Fruit fly (Drosophila melanogaster) whole organism, prepupa: ENCODE data around the gene CG43924.

ENCODE experiments used
- Blimp-1 ChIP-seq: fragments of 200-800 bp; sonication (Bioruptor generic); optimal IDR thresholded peaks from 3 replicates; lab custom pipeline; 2017; ENCODE audit warnings: missing biosample characterization, missing genetic modification characterization, mild to moderate bottlenecking, moderate library complexity, missing genetic modification reagents
- CG10631 ChIP-seq: fragments of 200-800 bp; sonication (Bioruptor generic); optimal IDR thresholded peaks from 2 replicates; lab custom pipeline; 2016; ENCODE audit warnings: missing biosample characterization, missing genetic modification characterization
- CG10669 ChIP-seq: fragments of 200-800 bp; sonication (Bioruptor generic); optimal IDR thresholded peaks from 3 replicates; lab custom pipeline; 2018; ENCODE audit warnings: missing biosample characterization, mild to moderate bottlenecking, missing genetic modification characterization, moderate library complexity
- CG11294 ChIP-seq: fragments of 200-800 bp; sonication (Bioruptor generic); IDR thresholded peaks from 2 replicates; pipeline ENCODE4 v1.3.6; 2022; ENCODE audit warnings: missing biosample characterization, missing genetic modification characterization
- CG11762 ChIP-seq: fragments of 200-800 bp; sonication (Bioruptor generic); optimal IDR thresholded peaks from 3 replicates; lab custom pipeline; 2016; ENCODE audit warnings: missing biosample characterization, missing genetic modification characterization; ENCODE audit not compliant: insufficient read depth
- CG15336 ChIP-seq: fragments of 200-800 bp; sonication (Bioruptor generic); IDR thresholded peaks from 2 replicates; pipeline ENCODE4 v1.3.6; 2022; ENCODE audit warnings: missing biosample characterization, missing genetic modification characterization
- CG1621 ChIP-seq: fragments of 200-800 bp; sonication (Bioruptor generic); optimal IDR thresholded peaks from 3 replicates; lab custom pipeline; 2018; ENCODE audit warnings: missing biosample characterization, mild to moderate bottlenecking, missing genetic modification characterization
- CG3032 ChIP-seq: fragments of 200-800 bp; optimal IDR thresholded peaks from 2 replicates; lab custom pipeline; 2019; ENCODE audit warnings: missing biosample characterization, mild to moderate bottlenecking, missing genetic modification characterization, moderate library complexity
- CG31627 ChIP-seq: fragments of 200-800 bp; sonication (Bioruptor generic); optimal IDR thresholded peaks from 3 replicates; lab custom pipeline; 2016; ENCODE audit warnings: missing biosample characterization, missing genetic modification characterization
- CG34406 ChIP-seq: fragments of 200-800 bp; sonication (Bioruptor generic); optimal IDR thresholded peaks from 3 replicates; lab custom pipeline; 2016; ENCODE audit warnings: missing biosample characterization, missing genetic modification characterization
- CG3919 ChIP-seq: fragments of 200-800 bp; sonication (Bioruptor generic); optimal IDR thresholded peaks from 3 replicates; lab custom pipeline; 2016; ENCODE audit warnings: missing biosample characterization, missing genetic modification characterization
- CG4318 ChIP-seq: fragments of 200-800 bp; sonication (Bioruptor generic); optimal IDR thresholded peaks from 3 replicates; lab custom pipeline; 2017; ENCODE audit warnings: missing biosample characterization, mild to moderate bottlenecking, missing genetic modification characterization
- CG6163 ChIP-seq: fragments of 200-800 bp; sonication (Bioruptor generic); IDR thresholded peaks from 3 replicates; pipeline ENCODE4 v1.3.6; 2022; ENCODE audit warnings: missing biosample characterization, missing genetic modification characterization
- CG6276 ChIP-seq: fragments of 200-800 bp; sonication (Bioruptor generic); optimal IDR thresholded peaks from 2 replicates; lab custom pipeline; 2017; ENCODE audit warnings: missing biosample characterization, mild to moderate bottlenecking, missing genetic modification characterization
- CG6792 ChIP-seq: fragments of 200-800 bp; sonication (Bioruptor generic); optimal IDR thresholded peaks from 3 replicates; lab custom pipeline; 2016; ENCODE audit warnings: missing biosample characterization, missing genetic modification characterization
- CG7368 ChIP-seq: fragments of 200-800 bp; sonication (Bioruptor generic); optimal IDR thresholded peaks from 3 replicates; lab custom pipeline; 2016; ENCODE audit warnings: missing biosample characterization, missing genetic modification characterization
- CG8119 ChIP-seq: fragments of 200-800 bp; sonication (Bioruptor generic); IDR thresholded peaks from 3 replicates; pipeline ENCODE4 v1.3.6; 2022; ENCODE audit warnings: missing biosample characterization, missing genetic modification characterization
- CG8319 ChIP-seq: fragments of 200-800 bp; sonication (Bioruptor generic); optimal IDR thresholded peaks from 3 replicates; lab custom pipeline; 2016; ENCODE audit warnings: missing biosample characterization, missing genetic modification characterization
- CG9139 ChIP-seq: fragments of 200-800 bp; sonication (Bioruptor generic); optimal IDR thresholded peaks from 3 replicates; lab custom pipeline; 2017; ENCODE audit warnings: missing biosample characterization, mild to moderate bottlenecking, missing genetic modification characterization
- Eip75B ChIP-seq: fragments of 200-800 bp; sonication (Bioruptor generic); optimal IDR thresholded peaks from 3 replicates; lab custom pipeline; 2016; ENCODE audit warnings: missing biosample characterization, missing genetic modification characterization
- Eip78C ChIP-seq: fragments of 200-800 bp; sonication (Bioruptor generic); peaks from one replicate; lab custom pipeline; 2016; ENCODE audit warnings: missing biosample characterization, missing genetic modification characterization
- Eip93F ChIP-seq: fragments of 200-800 bp; sonication (Bioruptor generic); optimal IDR thresholded peaks from 2 replicates; lab custom pipeline; 2016; ENCODE audit warnings: missing biosample characterization, mild to moderate bottlenecking, missing genetic modification characterization
- Ets21C ChIP-seq: fragments of 200-800 bp; sonication (Bioruptor generic); optimal IDR thresholded peaks from 3 replicates; lab custom pipeline; 2016; ENCODE audit warnings: missing biosample characterization, missing genetic modification characterization
- Gug ChIP-seq: fragments of 200-800 bp; sonication (Bioruptor generic); IDR thresholded peaks from 2 replicates; pipeline ENCODE4 v1.3.6; 2022; ENCODE audit warnings: missing biosample characterization, missing genetic modification characterization
- Hr38 ChIP-seq: sonication (Bioruptor generic); optimal IDR thresholded peaks from 2 replicates; lab custom pipeline; 2016; ENCODE audit warnings: missing biosample characterization, missing genetic modification characterization
- Hr4 ChIP-seq: fragments of 200-800 bp; sonication (Bioruptor generic); optimal IDR thresholded peaks from 3 replicates; lab custom pipeline; 2016; ENCODE audit warnings: missing biosample characterization, missing genetic modification characterization
- Lpt ChIP-seq: fragments of 200-800 bp; sonication (Bioruptor generic); optimal IDR thresholded peaks from 3 replicates; lab custom pipeline; 2016; ENCODE audit warnings: missing biosample characterization, missing genetic modification characterization
- OdsH ChIP-seq: fragments of 200-800 bp; sonication (Bioruptor generic); optimal IDR thresholded peaks from 3 replicates; lab custom pipeline; 2016; ENCODE audit warnings: missing biosample characterization, missing genetic modification characterization
- Sox102F ChIP-seq: fragments of 200-800 bp; sonication (Bioruptor generic); optimal IDR thresholded peaks from 2 replicates; lab custom pipeline; 2016; ENCODE audit warnings: missing biosample characterization, mild to moderate bottlenecking, missing genetic modification characterization
- Sox14 ChIP-seq: fragments of 200-800 bp; sonication (Bioruptor generic); optimal IDR thresholded peaks from 3 replicates; lab custom pipeline; 2016; ENCODE audit warnings: missing biosample characterization, missing genetic modification characterization
- achi ChIP-seq: fragments of 200-800 bp; sonication (Bioruptor generic); optimal IDR thresholded peaks from 3 replicates; lab custom pipeline; 2016; ENCODE audit warnings: missing biosample characterization, missing genetic modification characterization
- acj6 ChIP-seq: fragments of 200-800 bp; sonication (Bioruptor generic); optimal IDR thresholded peaks from 3 replicates; lab custom pipeline; 2016; ENCODE audit warnings: missing biosample characterization, missing genetic modification characterization
- dsx ChIP-seq: fragments of 200-800 bp; optimal IDR thresholded peaks from 3 replicates; lab custom pipeline; 2019; ENCODE audit warnings: missing biosample characterization, mild to moderate bottlenecking, missing genetic modification characterization, moderate library complexity; ENCODE audit not compliant: poor library complexity, severe bottlenecking
- eg ChIP-seq: fragments of 200-800 bp; sonication (Bioruptor generic); IDR thresholded peaks from 3 replicates; pipeline ENCODE4 v1.3.6; 2022; ENCODE audit warnings: missing biosample characterization, missing genetic modification characterization
- esn ChIP-seq: fragments of 200-800 bp; sonication (Bioruptor generic); optimal IDR thresholded peaks from 2 replicates; lab custom pipeline; 2016; ENCODE audit warnings: missing biosample characterization, mild to moderate bottlenecking, missing genetic modification characterization, moderate library complexity
- fd59A ChIP-seq: fragments of 200-800 bp; sonication (Bioruptor generic); optimal IDR thresholded peaks from 2 replicates; lab custom pipeline; 2017; ENCODE audit warnings: missing biosample characterization, mild to moderate bottlenecking, missing genetic modification characterization, missing genetic modification reagents
- lz ChIP-seq: fragments of 200-800 bp; sonication (Bioruptor generic); optimal IDR thresholded peaks from 3 replicates; lab custom pipeline; 2016; ENCODE audit warnings: missing biosample characterization, missing genetic modification characterization
- pdm3 ChIP-seq: fragments of 200-800 bp; sonication (Bioruptor generic); optimal IDR thresholded peaks from 3 replicates; lab custom pipeline; 2016; ENCODE audit warnings: missing biosample characterization, missing genetic modification characterization
- salr ChIP-seq, 2 experiments: fragments of 200-800 bp; sonication (Bioruptor generic); optimal IDR thresholded peaks; 3 replicates each; lab custom pipeline; 2016 to 2018; ENCODE audit warnings: missing biosample characterization in 2 of 2, missing genetic modification characterization in 2 of 2, mild to moderate bottlenecking in 1 of 2
- spab ChIP-seq: fragments of 200-800 bp; sonication (Bioruptor generic); optimal IDR thresholded peaks from 2 replicates; lab custom pipeline; 2017; ENCODE audit warnings: missing biosample characterization, mild to moderate bottlenecking, missing genetic modification characterization, missing genetic modification reagents
- ss ChIP-seq, 2 experiments: fragments of 200-800 bp; sonication (Bioruptor generic); optimal IDR thresholded peaks; 2 replicates in 1 of 2; 3 replicates in 1 of 2; lab custom pipeline; 2017 to 2018; ENCODE audit warnings: mild to moderate bottlenecking in 2 of 2, missing biosample characterization in 2 of 2, missing genetic modification characterization in 2 of 2, moderate library complexity in 1 of 2
- svp ChIP-seq: fragments of 200-800 bp; sonication (Bioruptor generic); peaks from one replicate; lab custom pipeline; 2016; ENCODE audit warnings: missing biosample characterization, missing genetic modification characterization
- topi ChIP-seq: fragments of 200-800 bp; sonication (Bioruptor generic); optimal IDR thresholded peaks from 3 replicates; lab custom pipeline; 2016; ENCODE audit warnings: missing biosample characterization, missing genetic modification characterization
- vri ChIP-seq: fragments of 200-800 bp; sonication (Bioruptor generic); optimal IDR thresholded peaks from 3 replicates; lab custom pipeline; 2016; ENCODE audit warnings: missing biosample characterization, mild to moderate bottlenecking, missing genetic modification characterization

Gene CG43924

dm6 chr2L:15746600-15747393 lies 35.9 kb upstream of the CG43924 start (continued):
- TF ChIP-seq CG6276 (no peak), pdm3 (GFP tag; lab: Kevin White, UChicago) (peak; percentile 66), OdsH (GFP tag; lab: Kevin White, UChicago) (peak; percentile 86), lz (GFP tag; lab: Kevin White, UChicago) (peak; percentile 63), topi (GFP tag; lab: Kevin White, UChicago) (peak; percentile 66), svp (GFP tag; lab: Kevin White, UChicago) (peak; percentile 78), Lpt (GFP tag; lab: Kevin White, UChicago) (peak; percentile 49), spab (GFP tag; lab: Kevin White, UChicago) (peak; percentile 70), CG7368 (GFP tag; lab: Kevin White, UChicago) (no peak), Hr4 (GFP tag; lab: Kevin White, UChicago) (peak; percentile 47), Gug (peak; percentile 36; the same call in 1 of the 2 replicates), vri (GFP tag; lab: Kevin White, UChicago) (peak; percentile 35), Eip93F (no peak), Blimp-1 (GFP tag; lab: Kevin White, UChicago) (peak; percentile 73), CG6163 (peak; percentile 75; the same call in 2 of the 3 replicates), dsx (GFP tag; lab: Kevin White, UChicago) (peak; percentile 99), CG6792 (peak; percentile 77), CG34406 (GFP tag; lab: Kevin White, UChicago) (peak; percentile 90), eg (no peak; the same call in 1 of the 3 replicates), Ets21C (GFP tag; lab: Kevin White, UChicago) (peak; percentile 39), salr (GFP tag; optimal IDR thresholded peaks at IDR 0.05; lab: Kevin White, UChicago) (peak in 1 of 2 experiments; percentile 87), CG11762 (GFP tag; lab: Kevin White, UChicago) (peak; percentile 76), CG3032 (tag; lab: Kevin White, UChicago) (peak; percentile 92), Sox102F (peak; percentile 43), CG10669 (GFP tag; lab: Kevin White, UChicago) (peak; percentile 77), CG8119 (GFP tag; lab: Robert Waterston, UW) (peak; percentile 89), CG15336 (GFP tag; lab: Robert Waterston, UW) (peak; percentile 86), CG9139 (no peak), CG1621 (tag; lab: Kevin White, UChicago) (peak; percentile 20), acj6 (GFP tag; lab: Kevin White, UChicago) (peak; percentile 83), ss (GFP tag; optimal IDR thresholded peaks at IDR 0.05; lab: Kevin White, UChicago) (peak in 1 of 2 experiments; percentile 87), esn (GFP tag; lab: Kevin White, UChicago) (peak; percentile 82), CG8319 (GFP tag; lab: Kevin White, UChicago) (peak; percentile 79), CG31627 (GFP tag; lab: Kevin White, UChicago) (peak; percentile 58)

- no peak for TF ChIP-seq Hr38 (GFP tag; lab: Kevin White, UChicago)
These were observed 35.1 kb upstream of the CG43924 start for dm6 chr2L:15745989-15746388.

- TF ChIP-seq Eip93F: no peak
- TF ChIP-seq Sox102F: peak; percentile 14
- TF ChIP-seq Ets21C (GFP tag; lab: Kevin White, UChicago): no peak
- TF ChIP-seq achi: no peak
- TF ChIP-seq Blimp-1 (GFP tag; lab: Kevin White, UChicago): no peak
- peak; percentile 2 for TF ChIP-seq dsx (GFP tag; lab: Kevin White, UChicago)
- no peak for TF ChIP-seq OdsH (GFP tag; lab: Kevin White, UChicago)
- no peak for TF ChIP-seq fd59A (GFP tag; lab: Kevin White, UChicago)
- no peak for TF ChIP-seq CG11294 (GFP tag; lab: Robert Waterston, UW)
- TF ChIP-seq CG6276: no peak
- TF ChIP-seq CG10631 (GFP tag; lab: Kevin White, UChicago): no peak
- TF ChIP-seq CG3919 (GFP tag; lab: Kevin White, UChicago): no peak
- TF ChIP-seq eg: no peak
- TF ChIP-seq Eip75B (GFP tag; lab: Kevin White, UChicago): no peak
- TF ChIP-seq Eip78C (GFP tag; lab: Kevin White, UChicago): peak; percentile 65
- no peak for TF ChIP-seq CG4318 (GFP tag; lab: Kevin White, UChicago)
- TF ChIP-seq CG31627 (GFP tag; lab: Kevin White, UChicago): no peak
- peak; percentile 65 for TF ChIP-seq Sox14 (GFP tag; lab: Kevin White, UChicago)
- peak; percentile 11 to 21 for TF ChIP-seq ss (GFP tag; optimal IDR thresholded peaks at IDR 0.05; lab: Kevin White, UChicago)
These were observed 34.3 kb upstream of the CG43924 start for dm6 chr2L:15745036-15745854.
